Fruit fly (Drosophila melanogaster): ENCODE measurements around the gene Pitslre.
A peak's percentile ranks its signal among the peaks of the same experiment; 100 is the strongest.

The Pitslre gene

DNA sequence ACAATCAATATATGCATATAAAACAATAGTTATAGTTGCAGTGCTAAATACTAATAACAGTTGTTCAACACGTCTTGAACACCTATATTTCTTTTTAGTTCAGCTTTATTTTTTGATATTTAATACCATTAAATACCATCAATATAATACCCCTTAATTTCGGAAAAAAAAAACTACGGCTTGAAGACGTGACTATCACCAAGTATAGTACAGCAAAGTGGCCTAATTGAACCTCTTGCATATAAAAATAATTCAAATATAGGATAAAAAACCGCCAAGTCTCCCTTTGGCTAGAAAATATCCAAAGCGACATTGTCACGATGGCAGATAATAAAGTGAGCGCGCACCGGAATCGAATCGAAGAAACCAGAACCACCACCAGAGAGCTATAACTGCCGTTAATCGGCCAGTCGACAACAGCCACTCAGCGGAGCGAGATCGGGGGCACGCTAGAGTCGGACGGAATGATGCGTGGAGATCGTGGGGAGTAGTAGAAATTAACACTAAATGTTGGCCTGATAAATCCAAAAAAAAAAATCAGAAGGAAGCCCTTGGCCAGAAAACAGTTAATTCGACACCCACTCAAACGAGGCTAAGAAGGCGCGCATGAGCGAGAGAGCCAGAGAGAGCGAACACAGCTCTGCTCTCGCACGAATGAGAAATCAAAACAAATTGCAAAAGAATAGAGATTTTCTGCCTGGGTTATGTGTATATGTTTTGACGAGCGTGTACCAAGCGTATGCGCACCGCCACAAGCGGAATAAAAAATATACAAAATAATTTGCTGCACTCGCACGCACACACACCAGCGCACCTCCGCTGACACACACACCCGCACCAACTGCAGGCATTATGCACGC, 13.7 kb downstream of the Pitslre start:
- TF ChIP-seq D19A (tag; optimal IDR thresholded peaks at IDR 0.05) (peak; percentile 40), Sry-β (GFP tag; optimal IDR thresholded peaks at IDR 0.05) (peak; percentile 100), CG9437 (GFP tag; optimal IDR thresholded peaks at IDR 0.05) (peak; percentile 47), dmrt11E (tag; optimal IDR thresholded peaks at IDR 0.05) (peak; percentile 44), caup (GFP tag; optimal IDR thresholded peaks at IDR 0.05; ENCODE audit: severe bottlenecking) (peak; percentile 32), Oli (tag; optimal IDR thresholded peaks at IDR 0.05) (peak; percentile 59), gro (GFP tag; optimal IDR thresholded peaks at IDR 0.05) (peak; percentile 28), sima (GFP tag; optimal IDR thresholded peaks at IDR 0.05) (no peak), nerfin-2 (GFP tag; IDR thresholded peaks at IDR 0.05; ENCODE audit: partially characterized antibody) (peak; percentile 48; the same call in 1 of the 2 replicates), nmo (GFP tag; optimal IDR thresholded peaks at IDR 0.05) (peak; percentile 44), Vsx1 (GFP tag; optimal IDR thresholded peaks at IDR 0.05) (peak; percentile 13), NC2β (GFP tag; optimal IDR thresholded peaks at IDR 0.05) (peak; percentile 48), pzg (GFP tag; optimal IDR thresholded peaks at IDR 0.05) (peak; percentile 12), CG17359 (tag; optimal IDR thresholded peaks at IDR 0.05) (peak; percentile 16), lbe (GFP tag; optimal IDR thresholded peaks at IDR 0.05) (peak; percentile 4), Max (GFP tag; optimal IDR thresholded peaks at IDR 0.05) (peak; percentile 44), CG10979 (tag; optimal IDR thresholded peaks at IDR 0.05) (peak; percentile 2), Nf-YC (tag; optimal IDR thresholded peaks at IDR 0.05) (peak; percentile 55), CG1233 (GFP tag; optimal IDR thresholded peaks at IDR 0.05) (peak; percentile 7), row (GFP tag; IDR thresholded peaks at IDR 0.05) (peak; percentile 93), CG7987 (GFP tag; optimal IDR thresholded peaks at IDR 0.05) (peak; percentile 57), HmgZ (tag; optimal IDR thresholded peaks at IDR 0.05) (peak; percentile 48), Atf-2 (GFP tag; optimal IDR thresholded peaks at IDR 0.05) (no peak), CTCF (GFP tag; optimal IDR thresholded peaks at IDR 0.05) (peak; percentile 15), CG4854 (GFP tag; optimal IDR thresholded peaks at IDR 0.05) (peak; percentile 2), CG15696 (tag; optimal IDR thresholded peaks at IDR 0.05) (peak; percentile 35), CG11695 (GFP tag; IDR thresholded peaks at IDR 0.05) (peak; percentile 41; the same call in 1 of the 3 replicates), CG7839 (tag; optimal IDR thresholded peaks at IDR 0.05) (peak; percentile 50), CG33557 (GFP tag; optimal IDR thresholded peaks at IDR 0.05) (peak; percentile 41), tap (tag; optimal IDR thresholded peaks at IDR 0.05) (no peak), CG13894 (tag; optimal IDR thresholded peaks at IDR 0.05) (peak; percentile 78), Jarid2 (GFP tag; optimal IDR thresholded peaks at IDR 0.05) (peak; percentile 85), psq (GFP tag; optimal IDR thresholded peaks at IDR 0.05) (peak; percentile 66), pros (GFP tag; optimal IDR thresholded peaks at IDR 0.05) (peak; percentile 55), oc (tag; optimal IDR thresholded peaks at IDR 0.05) (peak; percentile 26), ranshi (GFP tag; IDR thresholded peaks at IDR 0.05) (peak; percentile 37; the same call in 1 of the 2 replicates), onecut (GFP tag; IDR thresholded peaks at IDR 0.05) (0 out of 2 replicates have a peak, but pooled peaks have one; percentile 9), CG10462 (GFP tag; optimal IDR thresholded peaks at IDR 0.05) (no peak), wdn (GFP tag; IDR thresholded peaks at IDR 0.05) (peak; percentile 82), chm (GFP tag; IDR thresholded peaks at IDR 0.05) (peak; percentile 71), CG16813 (GFP tag; IDR thresholded peaks at IDR 0.05; ENCODE audit: partially characterized antibody) (peak; percentile 23; the same call in 1 of the 3 replicates), BEAF-32 (GFP tag; optimal IDR thresholded peaks at IDR 0.05) (peak; percentile 44), lmd (GFP tag; IDR thresholded peaks at IDR 0.05) (no peak), Spps (tag; optimal IDR thresholded peaks at IDR 0.05) (no peak), CG13287 (GFP tag; IDR thresholded peaks at IDR 0.05; ENCODE audit: partially characterized antibody) (peak; percentile 50), CG18599 (GFP tag; optimal IDR thresholded peaks at IDR 0.05) (peak; percentile 40), HLHmδ (GFP tag; optimal IDR thresholded peaks at IDR 0.05) (peak; percentile 79)

All from whole organism, embryonic.